Worm (Caenorhabditis elegans): ENCODE results near the gene F32D1.7.

DNA sequence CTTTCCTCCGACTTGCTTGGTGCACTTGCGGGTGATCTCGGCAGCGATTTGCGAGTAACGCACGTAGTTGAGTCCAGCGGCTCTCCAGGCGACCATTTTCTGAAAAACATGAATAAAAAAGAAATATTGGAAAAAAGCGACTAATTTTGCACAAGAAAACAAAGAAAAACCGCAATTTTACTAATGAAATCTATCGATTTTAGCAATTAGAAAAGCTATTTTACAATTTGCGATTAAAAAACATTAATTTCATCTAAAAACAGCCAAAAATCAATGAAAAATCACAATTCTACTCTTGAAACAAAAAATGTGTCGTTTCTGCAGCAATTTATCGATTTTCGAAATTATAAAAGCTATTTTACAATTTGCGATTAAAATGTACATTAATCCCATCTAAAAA, 29.6 kb downstream of the F32D1.7 start, which contains the start of gene hpo-18:
- TF ChIP-seq him-1 (tag; optimal IDR thresholded peaks at IDR 0.05) = no peak
- TF ChIP-seq W03F9.2 (tag; optimal IDR thresholded peaks at IDR 0.05) = no peak
- no peak for TF ChIP-seq dao-5 (tag; optimal IDR thresholded peaks at IDR 0.05)
